Worm (Caenorhabditis elegans) whole organism, young adult: ENCODE results near the gene pro-1.

Experiments
- C17E4.6 ChIP-seq: fragments of 200-800 bp; sonication (Bioruptor generic); IDR thresholded peaks from 2 replicates; pipeline ENCODE4 v1.3.6; 2022; ENCODE audit warnings: missing genetic modification reagents, missing genetic modification characterization, missing compliant biosample characterization
- hmg-1.2 ChIP-seq: fragments of 200-800 bp; sonication (Bioruptor generic); IDR thresholded peaks from 2 replicates; pipeline ENCODE4 v1.3.6; 2022; ENCODE audit warnings: missing genetic modification reagents, missing genetic modification characterization, missing compliant biosample characterization
- mel-28 ChIP-seq: sonication (generic microtip); optimal IDR thresholded peaks from 2 replicates; lab custom pipeline; 2016; ENCODE audit warnings: borderline replicate concordance, mild to moderate bottlenecking, missing genetic modification characterization, missing compliant biosample characterization
- pha-4 ChIP-seq: fragments of 150-350 bp; sonication (generic microtip); optimal IDR thresholded peaks from 2 replicates; lab custom pipeline; 2014; ENCODE audit warnings: missing biosample characterization, missing genetic modification reagents, missing genetic modification characterization

ce11 chrII:10542654-10543456 lies 1.1 kb upstream of the pro-1 start:
- peak; percentile 63 for TF ChIP-seq mel-28 (tag; lab: Kevin White, UChicago)
- TF ChIP-seq C17E4.6 (GFP tag; lab: Robert Waterston, UW): no peak
- peak; percentile 28; the same call in 1 of the 2 replicates for TF ChIP-seq hmg-1.2 (GFP tag; lab: Robert Waterston, UW)
- no peak for TF ChIP-seq pha-4 (tag; lab: Kevin White, UChicago)
